Worm (Caenorhabditis elegans) whole organism, young adult: ENCODE results near the gene txt-12.

Experiments used
- B0019.2 ChIP-seq: fragments of 200-800 bp; sonication (Bioruptor generic); conservative IDR thresholded peaks from 2 replicates; pipeline ENCODE4 v1.3.6; 2022; ENCODE audit warnings: missing genetic modification reagents, missing genetic modification characterization, missing compliant biosample characterization
- C06A6.2 ChIP-seq: fragments of 200-800 bp; sonication (Bioruptor generic); conservative IDR thresholded peaks from 2 replicates; pipeline ENCODE4 v1.3.6; 2022; ENCODE audit warnings: missing genetic modification characterization, missing compliant biosample characterization
- F22D6.2 ChIP-seq: sonication (generic microtip); optimal IDR thresholded peaks from 2 replicates; lab custom pipeline; 2016; ENCODE audit warnings: mild to moderate bottlenecking, missing genetic modification characterization, missing compliant biosample characterization
- F23B12.7 ChIP-seq: sonication (generic microtip); optimal IDR thresholded peaks from 2 replicates; lab custom pipeline; 2017; ENCODE audit warnings: missing genetic modification characterization, mild to moderate bottlenecking, missing compliant biosample characterization, antibody characterized with exemption, moderate library complexity; ENCODE audit not compliant: insufficient read depth
- F33H1.4 ChIP-seq: fragments of 200-800 bp; sonication (Bioruptor generic); IDR thresholded peaks from 2 replicates; pipeline ENCODE4 v1.3.6; 2022; ENCODE audit warnings: missing genetic modification reagents, missing genetic modification characterization, missing compliant biosample characterization
- F55B11.4 ChIP-seq: sonication (generic microtip); optimal IDR thresholded peaks from 2 replicates; lab custom pipeline; 2016; ENCODE audit warnings: missing compliant biosample characterization, missing genetic modification characterization, borderline replicate concordance; ENCODE audit not compliant: insufficient read depth
- K11D2.4 ChIP-seq: fragments of 200-800 bp; sonication (Bioruptor generic); IDR thresholded peaks from 2 replicates; pipeline ENCODE4 v1.3.6; 2022; ENCODE audit warnings: missing genetic modification reagents, missing genetic modification characterization, missing compliant biosample characterization
- Y53F4B.3 ChIP-seq: fragments of 200-800 bp; sonication (Bioruptor generic); IDR thresholded peaks from 2 replicates; pipeline ENCODE4 v1.3.6; 2022; ENCODE audit warnings: missing genetic modification reagents, missing genetic modification characterization, missing compliant biosample characterization
- Y53G8AR.9 ChIP-seq: fragments of 200-800 bp; sonication (Bioruptor generic); conservative IDR thresholded peaks from 2 replicates; pipeline ENCODE4 v1.3.6; 2022; ENCODE audit warnings: missing genetic modification reagents, missing genetic modification characterization, missing compliant biosample characterization
- Y67H2A.10 ChIP-seq: fragments of 200-800 bp; sonication (Bioruptor generic); conservative IDR thresholded peaks from 2 replicates; pipeline ENCODE4 v1.3.6; 2022; ENCODE audit warnings: missing genetic modification reagents, missing genetic modification characterization, missing compliant biosample characterization
- Y79H2A.3 ChIP-seq: fragments of 200-800 bp; sonication (Bioruptor generic); conservative IDR thresholded peaks from 2 replicates; pipeline ENCODE4 v1.3.6; 2022; ENCODE audit warnings: missing genetic modification reagents, missing genetic modification characterization, missing compliant biosample characterization
- Y95B8A.8 ChIP-seq: fragments of 200-800 bp; sonication (Bioruptor generic); IDR thresholded peaks from 2 replicates; pipeline ENCODE4 v1.3.6; 2022; ENCODE audit warnings: missing genetic modification reagents, missing genetic modification characterization, missing compliant biosample characterization
- ZK185.1 ChIP-seq: sonication (generic microtip); optimal IDR thresholded peaks from 2 replicates; lab custom pipeline; 2016; ENCODE audit warnings: mild to moderate bottlenecking, missing genetic modification characterization, missing compliant biosample characterization; ENCODE audit not compliant: poor library complexity, severe bottlenecking
- ama-1 ChIP-seq, 3 experiments: fragments of 150-350 bp in 1 of 3; sonication (generic microtip) in 2 of 3; optimal IDR thresholded peaks; 2 replicates each; lab custom pipeline; 2014 to 2018; ENCODE audit warnings: missing biosample characterization in 2 of 3, missing genetic modification characterization in 2 of 3, missing genetic modification reagents in 2 of 3
- aptf-2 ChIP-seq: fragments of 200-800 bp; sonication (Bioruptor generic); conservative IDR thresholded peaks from 2 replicates; pipeline ENCODE4 v1.3.6; 2022; ENCODE audit warnings: missing genetic modification reagents, missing genetic modification characterization, missing compliant biosample characterization
- athp-1 ChIP-seq: sonication (generic microtip); optimal IDR thresholded peaks from 2 replicates; lab custom pipeline; 2017; ENCODE audit warnings: mild to moderate bottlenecking, missing genetic modification characterization, missing compliant biosample characterization
- attf-3 ChIP-seq: fragments of 200-800 bp; sonication (Bioruptor generic); conservative IDR thresholded peaks from 2 replicates; pipeline ENCODE4 v1.3.6; 2022; ENCODE audit warnings: missing genetic modification reagents, missing genetic modification characterization, missing compliant biosample characterization
- ccch-3 ChIP-seq: fragments of 200-800 bp; sonication (Bioruptor generic); optimal IDR thresholded peaks from 2 replicates; lab custom pipeline; 2018; ENCODE audit warnings: mild to moderate bottlenecking, missing genetic modification characterization, missing compliant biosample characterization
- ceh-27 ChIP-seq: fragments of 200-800 bp; sonication (Bioruptor generic); optimal IDR thresholded peaks from 2 replicates; lab custom pipeline; 2018; ENCODE audit warnings: mild to moderate bottlenecking, missing genetic modification characterization, moderate library complexity, missing compliant biosample characterization
- ceh-40 ChIP-seq: fragments of 200-800 bp; sonication (Bioruptor generic); IDR thresholded peaks from 2 replicates; pipeline ENCODE4 v1.3.6; 2022; ENCODE audit warnings: missing genetic modification characterization, missing compliant biosample characterization
- die-1 ChIP-seq: sonication (generic microtip); optimal IDR thresholded peaks from 2 replicates; lab custom pipeline; 2016; ENCODE audit warnings: missing genotype, mild to moderate bottlenecking, missing genetic modification characterization, missing compliant biosample characterization
- dpff-1 ChIP-seq: sonication (generic microtip); optimal IDR thresholded peaks from 2 replicates; lab custom pipeline; 2017; ENCODE audit warnings: mild to moderate bottlenecking, missing genetic modification characterization, missing compliant biosample characterization
- egrh-3 ChIP-seq: fragments of 200-800 bp; sonication (Bioruptor generic); IDR thresholded peaks from 2 replicates; pipeline ENCODE4 v1.3.6; 2022; ENCODE audit warnings: missing genetic modification reagents, missing genetic modification characterization, missing compliant biosample characterization
- ekl-4 ChIP-seq: fragments of 200-800 bp; sonication (Bioruptor generic); IDR thresholded peaks from 2 replicates; pipeline ENCODE4 v1.3.6; 2022; ENCODE audit warnings: missing genetic modification reagents, missing genetic modification characterization, missing compliant biosample characterization
- hlh-26 ChIP-seq: fragments of 200-800 bp; sonication (Bioruptor generic); conservative IDR thresholded peaks from 2 replicates; pipeline ENCODE4 v1.3.6; 2022; ENCODE audit warnings: missing genetic modification reagents, missing genetic modification characterization, missing compliant biosample characterization
- hmg-20 ChIP-seq: fragments of 200-800 bp; sonication (Bioruptor generic); IDR thresholded peaks from 2 replicates; pipeline ENCODE4 v1.3.6; 2022; ENCODE audit warnings: missing genetic modification reagents, missing genetic modification characterization, missing compliant biosample characterization
- let-526 ChIP-seq: fragments of 200-800 bp; sonication (Bioruptor generic); IDR thresholded peaks from 2 replicates; pipeline ENCODE4 v1.3.6; 2022; ENCODE audit warnings: missing genetic modification reagents, missing genetic modification characterization, missing compliant biosample characterization
- lin-35 ChIP-seq, 3 experiments: fragments of 150-350 bp in 2 of 3; sonication (generic microtip) in 1 of 3; optimal IDR thresholded peaks; 2 replicates each; lab custom pipeline; 2014 to 2018; ENCODE audit warnings: missing biosample characterization in 3 of 3, missing genetic modification characterization in 3 of 3, missing genetic modification reagents in 3 of 3
- lin-40 ChIP-seq: sonication (generic microtip); optimal IDR thresholded peaks from 2 replicates; lab custom pipeline; 2016; ENCODE audit warnings: missing genetic modification characterization, mild to moderate bottlenecking, missing compliant biosample characterization, missing genotype, missing genetic modification reagents
- lsl-1 ChIP-seq: fragments of 200-800 bp; sonication (Bioruptor generic); optimal IDR thresholded peaks from 2 replicates; lab custom pipeline; 2018; ENCODE audit warnings: mild to moderate bottlenecking, missing genetic modification characterization, moderate library complexity, missing compliant biosample characterization
- madf-10 ChIP-seq: sonication (generic microtip); optimal IDR thresholded peaks from 2 replicates; lab custom pipeline; 2016; ENCODE audit warnings: mild to moderate bottlenecking, missing genetic modification characterization, missing compliant biosample characterization
- madf-3 ChIP-seq: fragments of 200-800 bp; sonication (Bioruptor generic); IDR thresholded peaks from 2 replicates; pipeline ENCODE4 v1.3.6; 2022; ENCODE audit warnings: missing genetic modification reagents, missing genetic modification characterization, missing compliant biosample characterization
- madf-6 ChIP-seq: fragments of 200-800 bp; sonication (Bioruptor generic); IDR thresholded peaks from 2 replicates; pipeline ENCODE4 v1.3.6; 2022; ENCODE audit warnings: missing genetic modification reagents, missing genetic modification characterization, missing compliant biosample characterization
- nfyb-1 ChIP-seq: fragments of 200-800 bp; sonication (Bioruptor generic); IDR thresholded peaks from 2 replicates; pipeline ENCODE4 v1.3.6; 2022; ENCODE audit warnings: missing genetic modification reagents, missing genetic modification characterization, missing compliant biosample characterization
- nhr-27 ChIP-seq: fragments of 200-800 bp; sonication (Bioruptor generic); optimal IDR thresholded peaks from 2 replicates; lab custom pipeline; 2018; ENCODE audit warnings: mild to moderate bottlenecking, missing genetic modification characterization, moderate library complexity, missing compliant biosample characterization
- nhr-80 ChIP-seq: sonication (generic microtip); optimal IDR thresholded peaks from 2 replicates; lab custom pipeline; 2016; ENCODE audit warnings: missing genetic modification characterization, missing compliant biosample characterization
- nhr-90 ChIP-seq: sonication (generic microtip); optimal IDR thresholded peaks from 2 replicates; lab custom pipeline; 2016; ENCODE audit warnings: missing genotype, mild to moderate bottlenecking, missing genetic modification characterization, missing compliant biosample characterization
- rcor-1 ChIP-seq: fragments of 200-800 bp; sonication (Bioruptor generic); IDR thresholded peaks from 2 replicates; pipeline ENCODE4 v1.3.6; 2022; ENCODE audit warnings: missing genetic modification reagents, missing genetic modification characterization, missing compliant biosample characterization
- repo-1 ChIP-seq: sonication (generic microtip); optimal IDR thresholded peaks from 2 replicates; lab custom pipeline; 2017; ENCODE audit warnings: mild to moderate bottlenecking, missing genetic modification characterization, missing compliant biosample characterization
- rpc-1 ChIP-seq, 2 experiments: fragments of 150-350 bp in 1 of 2; sonication (generic microtip) in 1 of 2; optimal IDR thresholded peaks; 2 replicates each; lab custom pipeline; 2014 to 2018; ENCODE audit warnings: missing biosample characterization in 1 of 2, missing genetic modification characterization in 1 of 2, missing genetic modification reagents in 1 of 2, missing genotype in 1 of 2
- sdz-38 ChIP-seq: sonication (generic microtip); optimal IDR thresholded peaks from 2 replicates; lab custom pipeline; 2016; ENCODE audit warnings: missing genotype, missing genetic modification characterization, missing compliant biosample characterization
- snpc-3.4 ChIP-seq: sonication (generic microtip); optimal IDR thresholded peaks from 2 replicates; lab custom pipeline; 2017; ENCODE audit warnings: missing genetic modification characterization, mild to moderate bottlenecking, missing compliant biosample characterization, antibody characterized with exemption, moderate library complexity, missing genotype, missing genetic modification reagents
- snpc-4 ChIP-seq, 5 experiments: fragments of 150-350 bp in 1 of 5; sonication (generic microtip) in 4 of 5; optimal IDR thresholded peaks; 2 replicates each; lab custom pipeline; 2014 to 2018; ENCODE audit warnings: missing genetic modification characterization in 5 of 5, missing biosample characterization in 3 of 5, antibody characterized with exemption in 2 of 5, mild to moderate bottlenecking in 2 of 5, missing compliant biosample characterization in 2 of 5, missing genotype in 2 of 5, moderate library complexity in 2 of 5, missing genetic modification reagents in 1 of 5
- tlf-1 ChIP-seq: fragments of 200-800 bp; sonication (Bioruptor generic); optimal IDR thresholded peaks from 2 replicates; lab custom pipeline; 2018; ENCODE audit warnings: mild to moderate bottlenecking, missing genetic modification characterization, missing compliant biosample characterization
- ztf-18 ChIP-seq: sonication (generic microtip); optimal IDR thresholded peaks from 2 replicates; lab custom pipeline; 2016; ENCODE audit warnings: missing genotype, mild to moderate bottlenecking, missing genetic modification characterization, missing compliant biosample characterization
- ztf-25 ChIP-seq: fragments of 200-800 bp; sonication (Bioruptor generic); IDR thresholded peaks from 2 replicates; pipeline ENCODE4 v1.3.6; 2022; ENCODE audit warnings: missing genetic modification reagents, missing genetic modification characterization, missing compliant biosample characterization
- ztf-26 ChIP-seq: sonication (generic microtip); optimal IDR thresholded peaks from 2 replicates; lab custom pipeline; 2017; ENCODE audit warnings: missing genetic modification characterization, missing compliant biosample characterization

txt-12 gene

ce11 chrV:15083659-15084058, 9.1 kb upstream of the txt-12 start:
- TF ChIP-seq madf-6 (GFP tag; lab: Robert Waterston, UW) (peak; percentile 64), K11D2.4 (GFP tag; lab: Robert Waterston, UW) (no peak), Y53F4B.3 (GFP tag; lab: Robert Waterston, UW) (no peak), ceh-27 (GFP tag; lab: Kevin White, UChicago) (no peak), snpc-3.4 (no peak), athp-1 (peak; percentile 82), snpc-4 (GFP tag; optimal IDR thresholded peaks at IDR 0.05; lab: Kevin White, UChicago) (no peak), snpc-4 (tag; optimal IDR thresholded peaks at IDR 0.05; lab: Kevin White, UChicago) (peak in 1 of 4 experiments; percentile 28), rcor-1 (GFP tag; lab: Robert Waterston, UW) (no peak), die-1 (tag; lab: Kevin White, UChicago) (peak; percentile 5), sdz-38 (tag; lab: Kevin White, UChicago) (no peak), ztf-25 (GFP tag; lab: Robert Waterston, UW) (no peak), lin-35 (GFP tag; optimal IDR thresholded peaks at IDR 0.05; lab: Kevin White, UChicago) (no peak), C06A6.2 (no peak), ZK185.1 (tag; lab: Kevin White, UChicago) (peak; percentile 30), tlf-1 (peak; percentile 55), lin-40 (tag; lab: Kevin White, UChicago) (no peak), lsl-1 (GFP tag; lab: Kevin White, UChicago) (peak; percentile 30), ccch-3 (no peak), Y95B8A.8 (GFP tag; lab: Robert Waterston, UW) (0 out of 2 replicates have a peak, but pooled peaks have one; percentile 40), Y53G8AR.9 (GFP tag; lab: Robert Waterston, UW) (peak; percentile 55), F22D6.2 (tag; lab: Kevin White, UChicago) (no peak), ztf-26 (tag; lab: Kevin White, UChicago) (peak; percentile 9), rpc-1 (optimal IDR thresholded peaks at IDR 0.05; lab: Kevin White, UChicago) (no peak), rpc-1 (tag; optimal IDR thresholded peaks at IDR 0.05; lab: Kevin White, UChicago) (no peak), attf-3 (GFP tag; lab: Robert Waterston, UW) (no peak), hmg-20 (no peak), repo-1 (peak; percentile 71), F55B11.4 (tag; lab: Kevin White, UChicago) (no peak), dpff-1 (no peak), madf-10 (tag; lab: Kevin White, UChicago) (no peak), F33H1.4 (GFP tag; lab: Robert Waterston, UW) (no peak), Y79H2A.3 (GFP tag; lab: Robert Waterston, UW) (no peak), B0019.2 (GFP tag; lab: Robert Waterston, UW) (no peak), nfyb-1 (GFP tag; lab: Robert Waterston, UW) (0 out of 2 replicates have a peak, but pooled peaks have one; percentile 27), egrh-3 (GFP tag; lab: Robert Waterston, UW) (no peak), ama-1 (optimal IDR thresholded peaks at IDR 0.05; lab: Kevin White, UChicago) (peak; percentile 68), ama-1 (GFP tag; optimal IDR thresholded peaks at IDR 0.05; lab: Kevin White, UChicago) (peak in 1 of 2 experiments; percentile 80), nhr-80 (tag; lab: Kevin White, UChicago) (no peak), let-526 (GFP tag; lab: Robert Waterston, UW) (no peak), ekl-4 (GFP tag; lab: Robert Waterston, UW) (peak; percentile 58), hlh-26 (GFP tag; lab: Robert Waterston, UW) (no peak), nhr-27 (tag; lab: Kevin White, UChicago) (no peak), nhr-90 (tag; lab: Kevin White, UChicago) (peak; percentile 6), ceh-40 (GFP tag; lab: Robert Waterston, UW) (no peak), F23B12.7 (tag; lab: Kevin White, UChicago) (no peak), Y67H2A.10 (GFP tag; lab: Robert Waterston, UW) (no peak), aptf-2 (GFP tag; lab: Robert Waterston, UW) (no peak), madf-3 (peak; percentile 58; the same call in 1 of the 2 replicates), ztf-18 (tag; lab: Kevin White, UChicago) (no peak)
